Fruit fly (Drosophila melanogaster) whole organism, embryonic: Measurements from ENCODE around the gene CG31882.

Experiments
- CG14667 ChIP-seq: fragments of 200-800 bp; sonication (Bioruptor generic); IDR thresholded peaks from 2 replicates; pipeline ENCODE4 v1.3.6; 2022; ENCODE audit warnings: missing biosample characterization, missing genetic modification characterization
- CG16779 ChIP-seq: fragments of 200-800 bp; sonication (Bioruptor generic); IDR thresholded peaks from 2 replicates; pipeline ENCODE4 v1.3.6; 2022; ENCODE audit warnings: missing biosample characterization, missing genetic modification characterization
- CG16863 ChIP-seq: fragments of 200-800 bp; sonication (Bioruptor generic); optimal IDR thresholded peaks from 3 replicates; lab custom pipeline; 2016; ENCODE audit warnings: missing biosample characterization, missing genetic modification characterization
- CG18619 ChIP-seq: fragments of 200-800 bp; sonication (Bioruptor generic); optimal IDR thresholded peaks from 3 replicates; lab custom pipeline; 2017; ENCODE audit warnings: missing biosample characterization, mild to moderate bottlenecking, missing genetic modification characterization
- CG34376 ChIP-seq: fragments of 200-800 bp; sonication (Bioruptor generic); optimal IDR thresholded peaks from 2 replicates; lab custom pipeline; 2018; ENCODE audit warnings: missing biosample characterization, mild to moderate bottlenecking, missing genetic modification characterization
- esg ChIP-seq: fragments of 200-800 bp; sonication (Bioruptor generic); conservative IDR thresholded peaks from 2 replicates; pipeline ENCODE4 v1.3.6; 2022; ENCODE audit warnings: missing biosample characterization, missing genetic modification characterization
- peb ChIP-seq: fragments of 200-800 bp; sonication (Bioruptor generic); IDR thresholded peaks from 2 replicates; pipeline ENCODE4 v1.3.6; 2022; ENCODE audit warnings: missing biosample characterization, missing genetic modification characterization

DNA sequence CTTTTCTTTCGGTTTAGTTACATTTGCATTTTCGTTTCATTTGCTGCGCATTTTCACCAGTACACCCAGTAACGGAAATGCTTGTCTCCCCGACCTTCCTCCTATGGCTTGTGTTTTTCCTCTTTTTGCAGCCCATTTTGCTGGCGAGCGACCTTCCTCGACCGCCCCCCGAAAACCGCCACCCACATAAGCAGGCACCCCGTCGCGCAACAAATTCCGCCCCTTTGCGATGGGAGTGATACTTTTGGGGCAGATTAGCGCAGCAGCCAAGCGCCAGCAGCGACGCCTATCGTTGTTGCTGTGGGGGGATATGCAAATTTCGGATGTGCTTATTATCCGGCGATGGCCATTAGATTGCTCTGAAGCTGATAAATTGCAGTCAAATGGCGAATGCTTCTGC is 48.1 kb upstream of the CG31882 start:
- TF ChIP-seq peb (GFP tag; lab: Robert Waterston, UW) (no peak), CG16779 (GFP tag; lab: Robert Waterston, UW) (no peak), CG18619 (GFP tag; lab: Kevin White, UChicago) (no peak), CG34376 (no peak), esg (GFP tag; lab: Robert Waterston, UW) (no peak), CG14667 (GFP tag; lab: Robert Waterston, UW) (no peak), CG16863 (GFP tag; lab: Kevin White, UChicago) (no peak)
